Worm (Caenorhabditis elegans) whole organism, L4 larva: Measurements from ENCODE around the gene clhm-1.

ENCODE experiments used
- F10B5.3 ChIP-seq: sonication (generic microtip); optimal IDR thresholded peaks from 2 replicates; lab custom pipeline; 2016; ENCODE audit warnings: mild to moderate bottlenecking, missing genetic modification characterization, missing compliant biosample characterization
- T26A8.4 ChIP-seq: fragments of 200-800 bp; sonication (Bioruptor generic); IDR thresholded peaks from 2 replicates; pipeline ENCODE4 v1.3.6; 2022; ENCODE audit warnings: missing genetic modification characterization, missing compliant biosample characterization
- arid-1 ChIP-seq: fragments of 200-800 bp; sonication (Bioruptor generic); conservative IDR thresholded peaks from 2 replicates; pipeline ENCODE4 v1.3.6; 2022; ENCODE audit warnings: missing genetic modification reagents, missing genetic modification characterization, missing compliant biosample characterization
- egl-43 ChIP-seq: fragments of 200-800 bp; sonication (Bioruptor generic); IDR thresholded peaks from 2 replicates; pipeline ENCODE4 v1.3.6; 2022; ENCODE audit warnings: missing genetic modification reagents, missing genetic modification characterization, missing compliant biosample characterization
- gei-8 ChIP-seq: fragments of 200-800 bp; sonication (Bioruptor generic); optimal IDR thresholded peaks from 2 replicates; lab custom pipeline; 2018; ENCODE audit warnings: mild to moderate bottlenecking, missing genetic modification characterization, missing compliant biosample characterization
- hif-1 ChIP-seq, 2 experiments: sonication (generic microtip); optimal IDR thresholded peaks; 2 replicates each; lab custom pipeline; 2016 to 2017; ENCODE audit warnings: missing compliant biosample characterization in 2 of 2, missing genetic modification characterization in 2 of 2, missing genetic modification reagents in 2 of 2, missing genotype in 2 of 2, mild to moderate bottlenecking in 1 of 2
- lir-3 ChIP-seq: sonication (generic microtip); optimal IDR thresholded peaks from 2 replicates; lab custom pipeline; 2016; ENCODE audit warnings: mild to moderate bottlenecking, missing genetic modification characterization, missing compliant biosample characterization
- lsy-2 ChIP-seq, 2 experiments: fragments of 150-350 bp in 1 of 2; sonication (generic microtip) in 1 of 2; optimal IDR thresholded peaks; 2 replicates each; lab custom pipeline; 2014 to 2017; ENCODE audit warnings: missing biosample characterization in 2 of 2, missing genetic modification characterization in 2 of 2
- nhr-10 ChIP-seq: fragments of 150-350 bp; optimal IDR thresholded peaks from 2 replicates; lab custom pipeline; 2014; ENCODE audit warnings: missing biosample characterization, missing genetic modification characterization
- nhr-77 ChIP-seq: fragments of 150-350 bp; optimal IDR thresholded peaks from 2 replicates; lab custom pipeline; 2014; ENCODE audit warnings: missing biosample characterization, missing genetic modification characterization
- unc-62 ChIP-seq, 3 experiments: fragments of 150-350 bp in 1 of 3; sonication (generic microtip); optimal IDR thresholded peaks in 2 of 3; peaks in 1 of 3; 1 replicate in 1 of 3; 2 replicates in 2 of 3; lab custom pipeline; 2014 to 2017; ENCODE audit warnings: missing biosample characterization in 3 of 3, missing genetic modification characterization in 3 of 3, missing genetic modification reagents in 3 of 3, missing genotype in 1 of 3
- zip-2 ChIP-seq: fragments of 150-350 bp; optimal IDR thresholded peaks from 2 replicates; lab custom pipeline; 2014; ENCODE audit warnings: missing biosample characterization, missing genetic modification characterization

ce11 chrII:6824524-6824923, 46.3 kb downstream of the clhm-1 start:
- TF ChIP-seq zip-2 (tag; lab: Kevin White, UChicago) (no peak), lsy-2 (tag; optimal IDR thresholded peaks at IDR 0.05; lab: Kevin White, UChicago) (no peak), T26A8.4 (GFP tag; lab: Robert Waterston, UW) (no peak), lir-3 (tag; lab: Kevin White, UChicago) (no peak), nhr-77 (tag; lab: Kevin White, UChicago) (peak; percentile 51), nhr-10 (tag; lab: Kevin White, UChicago) (no peak), gei-8 (no peak), arid-1 (GFP tag; lab: Robert Waterston, UW) (no peak), hif-1 (tag; optimal IDR thresholded peaks at IDR 0.05; lab: Kevin White, UChicago) (no peak), F10B5.3 (no peak), egl-43 (GFP tag; lab: Robert Waterston, UW) (no peak), unc-62 (GFP tag; optimal IDR thresholded peaks at IDR 0.05 in 1 of 2; lab: Kevin White, UChicago) (peak in 1 of 2 experiments; percentile 90), unc-62 (tag; optimal IDR thresholded peaks at IDR 0.05; lab: Kevin White, UChicago) (no peak)
